Worm (Caenorhabditis elegans): ENCODE results near the gene klf-1.

klf-1 gene

DNA sequence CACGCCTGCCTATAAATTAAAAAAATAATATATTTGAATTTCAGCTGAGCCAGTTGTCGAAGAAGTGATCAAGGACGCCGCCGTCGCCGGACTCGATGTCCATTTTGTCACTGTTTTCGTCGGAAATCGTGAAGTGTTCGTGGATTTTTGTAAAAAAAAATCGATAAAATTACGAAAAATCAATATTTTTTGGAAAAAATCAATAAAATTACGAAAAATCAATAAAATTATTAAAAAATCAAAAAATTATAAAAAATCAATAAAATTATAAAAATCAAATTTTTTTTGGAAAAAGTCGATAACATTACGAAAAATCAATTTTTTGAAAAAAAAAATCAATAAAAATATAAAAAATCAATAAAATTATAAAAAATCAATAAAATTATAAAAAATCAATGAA lies 39.6 kb upstream of the klf-1 start:
- TF ChIP-seq akir-1 (GFP tag; optimal IDR thresholded peaks at IDR 0.05): no peak
- no peak for TF ChIP-seq cebp-1 (GFP tag; IDR thresholded peaks at IDR 0.05)
- no peak for TF ChIP-seq cebp-1 (tag; optimal IDR thresholded peaks at IDR 0.05)
- TF ChIP-seq zim-3 (tag; optimal IDR thresholded peaks at IDR 0.05): no peak
- TF ChIP-seq bed-2 (GFP tag; IDR thresholded peaks at IDR 0.05): no peak
- TF ChIP-seq K11D2.4 (GFP tag; IDR thresholded peaks at IDR 0.05): no peak
- no peak for TF ChIP-seq ZK185.1 (tag; optimal IDR thresholded peaks at IDR 0.05; ENCODE audit: poor library complexity, severe bottlenecking)
- no peak for TF ChIP-seq chd-7 (tag; optimal IDR thresholded peaks at IDR 0.05)
- TF ChIP-seq T26A5.8 (tag; optimal IDR thresholded peaks at IDR 0.05): no peak
- no peak for TF ChIP-seq dpff-1 (tag; optimal IDR thresholded peaks at IDR 0.05)
- no peak for TF ChIP-seq dox-1 (GFP tag; IDR thresholded peaks at IDR 0.05)
- TF ChIP-seq C06A6.2 (GFP tag; conservative IDR thresholded peaks at IDR 0.05): no peak
- no peak for TF ChIP-seq lir-1 (GFP tag; conservative IDR thresholded peaks at IDR 0.05)
- TF ChIP-seq D2030.7 (GFP tag; IDR thresholded peaks at IDR 0.05): no peak

DNA sequence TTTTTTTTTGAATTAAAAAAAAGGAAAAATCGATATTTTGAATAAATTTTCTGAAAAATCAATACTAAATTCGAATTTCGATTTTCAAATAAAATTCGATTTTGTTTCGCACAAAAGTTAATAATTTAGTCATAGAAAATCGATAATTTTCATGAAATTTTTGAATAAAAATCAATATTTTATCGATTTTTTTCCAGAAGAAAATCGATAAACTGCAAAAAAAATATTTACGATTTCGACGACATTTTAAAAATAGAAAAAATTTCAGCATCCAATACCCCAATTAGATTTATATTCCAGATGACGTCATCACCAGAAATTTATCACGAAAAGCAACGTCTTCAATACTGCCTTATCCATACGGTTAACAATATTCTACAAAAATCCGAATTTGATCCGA lies 38.3 kb upstream of the klf-1 start, which contains the start of gene josd-1:
josd-1 (plus strand) TSS at position 301 of the 400 bp plus-strand sequence.
- no peak for TF ChIP-seq F57A8.1 (GFP tag; optimal IDR thresholded peaks at IDR 0.05)
- no peak for TF ChIP-seq lin-54 (GFP tag; optimal IDR thresholded peaks at IDR 0.05)
- no peak for TF ChIP-seq T07F8.4 (tag; optimal IDR thresholded peaks at IDR 0.05)
- TF ChIP-seq let-607 (tag; optimal IDR thresholded peaks at IDR 0.05): no peak
- no peak for TF ChIP-seq B0336.3 (GFP tag; IDR thresholded peaks at IDR 0.05)
- TF ChIP-seq madf-3 (GFP tag; IDR thresholded peaks at IDR 0.05): no peak
- TF ChIP-seq bed-1 (GFP tag; IDR thresholded peaks at IDR 0.05): no peak
- TF ChIP-seq xnd-1 (tag; optimal IDR thresholded peaks at IDR 0.05): no peak
- TF ChIP-seq F37B4.10 (GFP tag; IDR thresholded peaks at IDR 0.05): no peak
- TF ChIP-seq B0035.1 (tag; optimal IDR thresholded peaks at IDR 0.05): no peak
- no peak for TF ChIP-seq D2030.7 (GFP tag; IDR thresholded peaks at IDR 0.05)
- TF ChIP-seq F39B2.1 (GFP tag; IDR thresholded peaks at IDR 0.05): no peak
- no peak for TF ChIP-seq hmg-1.2 (GFP tag; IDR thresholded peaks at IDR 0.05)
- no peak for TF ChIP-seq nhr-179 (tag; optimal IDR thresholded peaks at IDR 0.05)
- TF ChIP-seq sdz-38 (tag; optimal IDR thresholded peaks at IDR 0.05): no peak
- TF ChIP-seq atf-7 (tag; optimal IDR thresholded peaks at IDR 0.05): no peak
- TF ChIP-seq B0019.2 (GFP tag; conservative IDR thresholded peaks at IDR 0.05): no peak
- no peak for TF ChIP-seq him-1 (tag; optimal IDR thresholded peaks at IDR 0.05)
- no peak for TF ChIP-seq lir-1 (GFP tag; conservative IDR thresholded peaks at IDR 0.05)
- TF ChIP-seq ceh-58 (GFP tag; IDR thresholded peaks at IDR 0.05): no peak

DNA sequence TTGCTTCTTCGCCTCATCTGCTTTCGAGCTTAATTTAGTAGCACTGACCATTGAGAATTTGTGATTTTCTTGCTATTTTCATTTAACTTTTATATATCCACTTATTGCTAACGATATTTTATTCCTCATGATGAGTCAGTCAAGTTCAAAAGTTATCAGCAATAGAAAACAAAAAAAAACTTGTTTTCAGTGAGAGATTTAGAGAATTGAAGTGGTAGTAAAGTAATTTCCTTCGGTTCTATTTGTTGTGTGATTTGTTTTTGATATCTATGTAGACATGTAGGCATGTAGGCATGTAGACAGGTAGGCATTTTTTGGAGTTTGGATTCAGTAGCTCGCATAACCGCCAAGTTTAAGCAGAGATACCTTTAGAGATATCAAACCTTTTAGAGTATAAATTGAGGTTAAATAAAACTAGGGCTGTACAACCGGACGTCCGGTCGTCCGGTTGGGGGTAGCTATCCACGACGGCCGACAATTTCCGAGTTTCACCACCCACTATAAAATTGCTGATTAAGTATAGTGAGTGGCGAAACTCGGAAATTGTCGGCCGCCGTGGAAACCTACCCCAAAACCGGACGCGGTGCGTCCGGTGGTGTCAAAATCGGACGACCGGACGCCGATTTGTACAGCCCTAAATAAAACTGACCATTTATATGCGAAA lies 33.6 kb upstream of the klf-1 start, which contains the start of gene Y71H2AR.2:
Y71H2AR.2 (minus strand) TSS at position 51 of the 664 bp plus-strand sequence.
- TF ChIP-seq Y95B8A.8 (GFP tag; IDR thresholded peaks at IDR 0.05) (no peak), snpc-4 (GFP tag; optimal IDR thresholded peaks at IDR 0.05) (no peak), snpc-4 (tag; optimal IDR thresholded peaks at IDR 0.05) (peak in 2 of 4 experiments; percentile 60 to 81), repo-1 (tag; optimal IDR thresholded peaks at IDR 0.05) (no peak), F22D6.2 (tag; optimal IDR thresholded peaks at IDR 0.05) (no peak), ceh-100 (GFP tag; IDR thresholded peaks at IDR 0.05) (no peak)

Measured in whole organism, young adult.